Worm (Caenorhabditis elegans): ENCODE data around the gene T10B5.8.

DNA sequence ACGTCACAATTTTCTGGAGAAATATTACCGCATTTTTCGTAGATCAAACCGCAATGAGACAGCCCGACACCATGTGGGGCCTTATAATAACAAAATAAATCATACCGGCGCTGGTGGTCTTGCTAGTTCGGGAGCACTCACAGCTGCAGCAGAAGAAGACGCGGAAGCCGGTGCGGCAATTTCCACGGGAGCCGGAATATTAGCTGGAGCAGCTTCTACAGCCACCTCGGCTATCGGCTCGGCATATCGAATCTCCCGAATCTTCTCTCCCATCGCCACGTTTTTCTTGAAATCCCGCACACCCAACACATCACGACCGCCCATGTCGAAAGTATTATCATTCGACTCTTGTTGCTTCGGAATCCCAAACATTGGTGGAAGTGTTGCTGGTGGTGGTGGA lies 17.3 kb upstream of the T10B5.8 start:
- no peak for TF ChIP-seq him-1 (tag; optimal IDR thresholded peaks at IDR 0.05)
- no peak for TF ChIP-seq dao-5 (tag; optimal IDR thresholded peaks at IDR 0.05)
